Fruit fly (Drosophila melanogaster) whole organism, embryonic: ENCODE data around the gene CG12016.

Experiments used
- Atf-2 ChIP-seq: fragments of 200-800 bp; sonication (Bioruptor generic); optimal IDR thresholded peaks from 2 replicates; lab custom pipeline; 2016; ENCODE audit warnings: missing biosample characterization, missing genetic modification characterization
- Atf6 ChIP-seq: fragments of 200-800 bp; sonication (Bioruptor generic); IDR thresholded peaks from 2 replicates; pipeline ENCODE4 v1.3.6; 2022; ENCODE audit warnings: missing biosample characterization, missing genetic modification characterization
- B-H2 ChIP-seq: fragments of 200-800 bp; sonication (Bioruptor generic); optimal IDR thresholded peaks from 2 replicates; lab custom pipeline; 2018; ENCODE audit warnings: missing biosample characterization, mild to moderate bottlenecking, missing genetic modification characterization
- BEAF-32 ChIP-seq: fragments of 200-800 bp; sonication (Bioruptor generic); optimal IDR thresholded peaks from 3 replicates; lab custom pipeline; 2017; ENCODE audit warnings: missing biosample characterization, missing genetic modification characterization, mild to moderate bottlenecking, moderate library complexity, missing genetic modification reagents
- CG12391 ChIP-seq: fragments of 200-800 bp; sonication (Bioruptor generic); optimal IDR thresholded peaks from 3 replicates; lab custom pipeline; 2018; ENCODE audit warnings: missing biosample characterization, mild to moderate bottlenecking, missing genetic modification characterization, moderate library complexity
- CG12769 ChIP-seq: fragments of 200-800 bp; sonication (Bioruptor generic); optimal IDR thresholded peaks from 2 replicates; lab custom pipeline; 2019; ENCODE audit warnings: missing biosample characterization, mild to moderate bottlenecking, missing genetic modification characterization, moderate library complexity
- CG13624 ChIP-seq: fragments of 200-800 bp; sonication (Bioruptor generic); optimal IDR thresholded peaks from 2 replicates; lab custom pipeline; 2016; ENCODE audit warnings: missing biosample characterization, missing genetic modification characterization
- CG14050 ChIP-seq: fragments of 200-800 bp; sonication (Bioruptor generic); IDR thresholded peaks from 3 replicates; pipeline ENCODE4 v1.3.6; 2022; ENCODE audit warnings: missing biosample characterization, missing genetic modification characterization
- CG14965 ChIP-seq: fragments of 200-800 bp; sonication (Bioruptor generic); optimal IDR thresholded peaks from 2 replicates; lab custom pipeline; 2016; ENCODE audit warnings: missing biosample characterization, missing genetic modification characterization, borderline replicate concordance
- CG15269 ChIP-seq: fragments of 200-800 bp; sonication (Bioruptor generic); optimal IDR thresholded peaks from 2 replicates; lab custom pipeline; 2018; ENCODE audit warnings: missing biosample characterization, mild to moderate bottlenecking, missing genetic modification characterization, moderate library complexity
- CG15601 ChIP-seq: fragments of 200-800 bp; sonication (Bioruptor generic); optimal IDR thresholded peaks from 3 replicates; lab custom pipeline; 2019; ENCODE audit warnings: missing biosample characterization, mild to moderate bottlenecking, missing genetic modification characterization, moderate library complexity
- CG1603 ChIP-seq: fragments of 200-800 bp; sonication (Bioruptor generic); optimal IDR thresholded peaks from 2 replicates; lab custom pipeline; 2019; ENCODE audit warnings: missing biosample characterization, mild to moderate bottlenecking, missing genetic modification characterization, moderate library complexity
- CG18011 ChIP-seq: fragments of 200-800 bp; sonication (Bioruptor generic); optimal IDR thresholded peaks from 2 replicates; lab custom pipeline; 2017; ENCODE audit warnings: missing biosample characterization, missing genetic modification characterization, mild to moderate bottlenecking, moderate library complexity, missing genotype
- CG2116 ChIP-seq: fragments of 200-800 bp; sonication (Bioruptor generic); optimal IDR thresholded peaks from 3 replicates; lab custom pipeline; 2018; ENCODE audit warnings: missing biosample characterization, mild to moderate bottlenecking, missing genetic modification characterization
- CG2120 ChIP-seq: fragments of 200-800 bp; sonication (Bioruptor generic); optimal IDR thresholded peaks from 3 replicates; lab custom pipeline; 2016; ENCODE audit warnings: missing biosample characterization, missing genetic modification characterization
- CG31224 ChIP-seq: fragments of 200-800 bp; sonication (Bioruptor generic); IDR thresholded peaks from 2 replicates; pipeline ENCODE4 v1.3.6; 2022; ENCODE audit warnings: missing biosample characterization, missing genetic modification characterization
- CG3163 ChIP-seq: fragments of 200-800 bp; sonication (Bioruptor generic); optimal IDR thresholded peaks from 3 replicates; lab custom pipeline; 2016; ENCODE audit warnings: missing biosample characterization, missing genetic modification characterization
- CG34224 ChIP-seq: fragments of 200-800 bp; sonication (Bioruptor generic); IDR thresholded peaks from 3 replicates; pipeline ENCODE4 v1.3.6; 2022; ENCODE audit warnings: missing biosample characterization, missing genetic modification characterization; ENCODE audit not compliant: partially characterized antibody
- CG4854 ChIP-seq: fragments of 200-800 bp; sonication (Bioruptor generic); optimal IDR thresholded peaks from 2 replicates; lab custom pipeline; 2016; ENCODE audit warnings: missing biosample characterization, missing genetic modification characterization, inconsistent platforms
- CG5180 ChIP-seq: fragments of 200-800 bp; sonication (Bioruptor generic); optimal IDR thresholded peaks from 3 replicates; lab custom pipeline; 2017; ENCODE audit warnings: missing biosample characterization, missing genetic modification characterization, mild to moderate bottlenecking, moderate library complexity, missing genetic modification reagents
- CG6791 ChIP-seq: fragments of 200-800 bp; sonication (Bioruptor generic); IDR thresholded peaks from 3 replicates; pipeline ENCODE4 v1.3.6; 2022; ENCODE audit warnings: missing biosample characterization, missing genetic modification characterization; ENCODE audit not compliant: partially characterized antibody
- CG7963 ChIP-seq: fragments of 200-800 bp; sonication (Bioruptor generic); IDR thresholded peaks from 3 replicates; pipeline ENCODE4 v1.3.6; 2022; ENCODE audit warnings: missing biosample characterization, missing genetic modification characterization; ENCODE audit not compliant: partially characterized antibody
- CG8765 ChIP-seq: fragments of 200-800 bp; sonication (Bioruptor generic); IDR thresholded peaks from 2 replicates; pipeline ENCODE4 v1.3.6; 2022; ENCODE audit warnings: missing biosample characterization, missing genetic modification characterization
- CG9437 ChIP-seq: fragments of 200-800 bp; sonication (Bioruptor generic); optimal IDR thresholded peaks from 2 replicates; lab custom pipeline; 2018; ENCODE audit warnings: missing biosample characterization, mild to moderate bottlenecking, missing genetic modification characterization
- CrebB ChIP-seq: fragments of 200-800 bp; sonication (Bioruptor generic); optimal IDR thresholded peaks from 3 replicates; lab custom pipeline; 2018; ENCODE audit warnings: missing biosample characterization, mild to moderate bottlenecking, missing genetic modification characterization
- HLH4C ChIP-seq: fragments of 200-800 bp; sonication (Bioruptor generic); IDR thresholded peaks from 3 replicates; pipeline ENCODE4 v1.3.6; 2022; ENCODE audit warnings: missing biosample characterization, missing genetic modification characterization; ENCODE audit not compliant: partially characterized antibody
- Hsf ChIP-seq: fragments of 200-800 bp; sonication (Bioruptor generic); optimal IDR thresholded peaks from 3 replicates; lab custom pipeline; 2016; ENCODE audit warnings: missing biosample characterization, missing genetic modification characterization
- Kr ChIP-seq: fragments of 200-800 bp; sonication (Bioruptor generic); optimal IDR thresholded peaks from 2 replicates; lab custom pipeline; 2017; ENCODE audit warnings: missing biosample characterization, mild to moderate bottlenecking, missing genetic modification characterization
- Lpt ChIP-seq: fragments of >200 bp; optimal IDR thresholded peaks from 2 replicates; lab custom pipeline; 2018; ENCODE audit warnings: missing biosample characterization, missing genetic modification characterization
- MESR4 ChIP-seq: fragments of 200-800 bp; sonication (Bioruptor generic); optimal IDR thresholded peaks from 2 replicates; lab custom pipeline; 2018; ENCODE audit warnings: missing biosample characterization, mild to moderate bottlenecking, missing genetic modification characterization, moderate library complexity
- Myb ChIP-seq: fragments of 200-800 bp; sonication (Bioruptor generic); optimal IDR thresholded peaks from 2 replicates; lab custom pipeline; 2016; ENCODE audit warnings: missing biosample characterization, missing genetic modification characterization
- Neu2 ChIP-seq: fragments of 200-800 bp; sonication (Bioruptor generic); optimal IDR thresholded peaks from 3 replicates; lab custom pipeline; 2016; ENCODE audit warnings: missing biosample characterization, missing genetic modification characterization, borderline replicate concordance
- Six4 ChIP-seq: fragments of 200-800 bp; sonication (Bioruptor generic); optimal IDR thresholded peaks from 2 replicates; lab custom pipeline; 2016; ENCODE audit warnings: missing biosample characterization, missing genetic modification characterization
- Trl ChIP-seq, 3 experiments: fragments of >200 bp in 2 of 3; fragments of 200-800 bp in 1 of 3; sonication (Bioruptor generic) in 1 of 3; optimal IDR thresholded peaks; 2 replicates in 1 of 3; 3 replicates in 2 of 3; lab custom pipeline; 2016 to 2017; ENCODE audit warnings: missing biosample characterization in 1 of 3, missing genetic modification characterization in 1 of 3
- ase ChIP-seq: fragments of 200-800 bp; sonication (Bioruptor generic); IDR thresholded peaks from 3 replicates; pipeline ENCODE4 v1.3.6; 2022; ENCODE audit warnings: missing biosample characterization, missing genetic modification characterization
- btn ChIP-seq: fragments of 200-800 bp; sonication (Bioruptor generic); optimal IDR thresholded peaks from 2 replicates; lab custom pipeline; 2016; ENCODE audit warnings: missing biosample characterization, missing genetic modification characterization
- cad ChIP-seq: fragments of >200 bp; optimal IDR thresholded peaks from 2 replicates; lab custom pipeline; 2017; ENCODE audit warnings: missing biosample characterization, missing genetic modification characterization
- chm ChIP-seq: fragments of 200-800 bp; sonication (Bioruptor generic); IDR thresholded peaks from 2 replicates; pipeline ENCODE4 v1.3.6; 2022; ENCODE audit warnings: missing biosample characterization, missing genetic modification characterization
- esg ChIP-seq: fragments of 200-800 bp; sonication (Bioruptor generic); conservative IDR thresholded peaks from 2 replicates; pipeline ENCODE4 v1.3.6; 2022; ENCODE audit warnings: missing biosample characterization, missing genetic modification characterization
- ewg ChIP-seq: fragments of 200-800 bp; sonication (Bioruptor generic); optimal IDR thresholded peaks from 3 replicates; lab custom pipeline; 2017; ENCODE audit warnings: mild to moderate bottlenecking, missing biosample characterization, missing genetic modification reagents, missing genetic modification characterization
- her ChIP-seq: fragments of 200-800 bp; sonication (Bioruptor generic); optimal IDR thresholded peaks from 2 replicates; lab custom pipeline; 2016; ENCODE audit warnings: missing biosample characterization, missing genetic modification characterization
- jing ChIP-seq: fragments of 200-800 bp; sonication (Bioruptor generic); optimal IDR thresholded peaks from 2 replicates; lab custom pipeline; 2018; ENCODE audit warnings: missing biosample characterization, mild to moderate bottlenecking, missing genetic modification characterization
- onecut ChIP-seq: fragments of 200-800 bp; sonication (Bioruptor generic); IDR thresholded peaks from 2 replicates; pipeline ENCODE4 v1.3.6; 2022; ENCODE audit warnings: missing biosample characterization, missing genetic modification characterization
- peb ChIP-seq: fragments of 200-800 bp; sonication (Bioruptor generic); IDR thresholded peaks from 2 replicates; pipeline ENCODE4 v1.3.6; 2022; ENCODE audit warnings: missing biosample characterization, missing genetic modification characterization
- sc ChIP-seq, 3 experiments: fragments of >200 bp in 2 of 3; fragments of 200-800 bp in 1 of 3; sonication (Bioruptor generic) in 1 of 3; optimal IDR thresholded peaks; 2 replicates in 2 of 3; 3 replicates in 1 of 3; lab custom pipeline; 2017; ENCODE audit warnings: mild to moderate bottlenecking in 1 of 3, missing biosample characterization in 1 of 3, missing genetic modification characterization in 1 of 3, missing genetic modification reagents in 1 of 3
- schlank ChIP-seq: fragments of 200-800 bp; sonication (Bioruptor generic); optimal IDR thresholded peaks from 2 replicates; lab custom pipeline; 2018; ENCODE audit warnings: missing biosample characterization, mild to moderate bottlenecking, missing genetic modification characterization
- trh ChIP-seq: fragments of 200-800 bp; sonication (Bioruptor generic); optimal IDR thresholded peaks from 2 replicates; lab custom pipeline; 2016; ENCODE audit warnings: missing biosample characterization, missing genetic modification characterization

CG12016 gene

DNA sequence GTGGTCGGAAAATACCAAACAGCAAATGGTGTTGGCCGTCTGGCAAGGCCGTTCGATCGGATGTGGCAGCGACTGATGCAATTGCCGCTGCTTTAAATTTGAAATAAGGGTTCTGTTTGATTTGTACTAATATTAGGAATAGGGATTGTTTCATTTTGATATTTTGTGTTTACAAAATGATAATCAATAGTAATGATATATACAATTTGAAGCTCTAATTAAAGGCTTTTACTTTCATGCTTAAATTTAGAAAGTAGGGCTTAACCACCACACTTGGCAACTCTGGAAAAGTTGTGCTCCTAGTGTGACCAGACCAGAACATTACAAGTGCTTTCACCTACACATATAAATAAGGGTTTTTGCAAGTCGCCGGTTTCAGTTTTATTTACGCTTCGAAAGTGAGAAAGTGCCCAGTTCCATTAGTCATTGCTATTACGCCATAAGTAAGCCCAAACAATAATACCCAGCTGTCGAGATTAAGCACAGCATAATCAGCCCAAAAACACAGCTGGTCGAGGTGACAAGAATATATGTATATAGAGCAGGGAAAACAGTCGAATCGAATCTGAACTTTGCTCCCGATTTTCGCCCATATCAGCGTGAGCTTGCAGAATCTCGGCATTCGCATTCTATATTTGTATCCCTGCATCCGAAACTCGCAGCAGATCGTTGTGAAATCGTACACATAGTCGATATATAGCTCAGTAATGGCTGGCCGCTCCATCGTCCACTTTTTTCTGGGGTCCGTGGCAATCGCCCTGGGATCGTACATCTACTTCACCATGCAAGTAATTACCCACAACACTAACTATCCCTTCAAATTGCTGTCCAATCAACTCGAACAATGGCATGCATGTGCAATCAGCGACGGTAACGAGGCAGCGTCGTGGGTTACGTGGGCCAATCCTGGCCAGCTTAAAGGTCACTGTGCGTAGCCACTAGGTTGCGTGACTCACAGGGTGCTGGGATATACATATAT lies 6.9 kb downstream of the CG12016 start, which contains the start of gene Gtpx (continued):
- TF ChIP-seq jing (GFP tag; lab: Kevin White, UChicago) (no peak), CG12391 (peak; percentile 70), CG15601 (tag; lab: Kevin White, UChicago) (peak; percentile 48), B-H2 (peak; percentile 57), esg (GFP tag; lab: Robert Waterston, UW) (no peak), Six4 (GFP tag; lab: Kevin White, UChicago) (no peak), CG15269 (tag; lab: Kevin White, UChicago) (peak; percentile 26), Neu2 (GFP tag; lab: Kevin White, UChicago) (no peak), Hsf (GFP tag; lab: Kevin White, UChicago) (peak; percentile 53), peb (GFP tag; lab: Robert Waterston, UW) (no peak), sc (optimal IDR thresholded peaks at IDR 0.05; lab: Kevin White, UChicago) (no peak), sc (GFP tag; optimal IDR thresholded peaks at IDR 0.05; lab: Kevin White, UChicago) (no peak), her (GFP tag; lab: Kevin White, UChicago) (no peak), HLH4C (GFP tag; lab: Robert Waterston, UW) (no peak), BEAF-32 (peak; percentile 69), CG31224 (GFP tag; lab: Robert Waterston, UW) (no peak), CG2116 (peak; percentile 48), CG14965 (GFP tag; lab: Kevin White, UChicago) (no peak), Atf6 (GFP tag; lab: Robert Waterston, UW) (no peak), CG14050 (GFP tag; lab: Robert Waterston, UW) (no peak), CG34224 (GFP tag; lab: Robert Waterston, UW) (no peak), onecut (GFP tag; lab: Robert Waterston, UW) (no peak; the same call in 1 of the 2 replicates), CrebB (tag; lab: Kevin White, UChicago) (no peak), CG5180 (GFP tag; lab: Kevin White, UChicago) (no peak), CG3163 (GFP tag; lab: Kevin White, UChicago) (peak; percentile 21), MESR4 (no peak), CG18011 (GFP tag; lab: Kevin White, UChicago) (peak; percentile 34), Myb (peak; percentile 86), cad (no peak), Atf-2 (GFP tag; lab: Kevin White, UChicago) (no peak), ewg (peak; percentile 6), btn (GFP tag; lab: Kevin White, UChicago) (no peak), CG8765 (GFP tag; lab: Robert Waterston, UW) (no peak), CG9437 (no peak), schlank (tag; lab: Kevin White, UChicago) (no peak), chm (GFP tag; lab: Robert Waterston, UW) (no peak), CG7963 (GFP tag; lab: Robert Waterston, UW) (no peak), CG4854 (GFP tag; lab: Kevin White, UChicago) (no peak), CG12769 (no peak), Kr (GFP tag; lab: Kevin White, UChicago) (no peak), CG2120 (GFP tag; lab: Kevin White, UChicago) (peak; percentile 62), trh (no peak), CG6791 (GFP tag; lab: Robert Waterston, UW) (no peak), Lpt (GFP tag; lab: Kevin White, UChicago) (no peak), CG13624 (GFP tag; lab: Kevin White, UChicago) (peak; percentile 73), CG1603 (tag; lab: Kevin White, UChicago) (peak; percentile 54), Trl (optimal IDR thresholded peaks at IDR 0.05; lab: Kevin White, UChicago) (peak in 1 of 2 experiments; percentile 6), Trl (GFP tag; optimal IDR thresholded peaks at IDR 0.05; lab: Kevin White, UChicago) (peak; percentile 29), ase (GFP tag; lab: Robert Waterston, UW) (no peak)
